Worm (Caenorhabditis elegans) whole organism, late embryonic: ENCODE results near the gene ZK899.2.

Source experiments
- C08G9.2 ChIP-seq: sonication (generic microtip); optimal IDR thresholded peaks from 2 replicates; lab custom pipeline; 2016; ENCODE audit warnings: mild to moderate bottlenecking, missing genetic modification characterization, moderate library complexity, missing compliant biosample characterization
- C38D4.7 ChIP-seq: fragments of 200-800 bp; sonication (Bioruptor generic); optimal IDR thresholded peaks from 2 replicates; lab custom pipeline; 2018; ENCODE audit warnings: mild to moderate bottlenecking, missing genetic modification characterization, moderate library complexity, missing compliant biosample characterization
- K02D7.2 ChIP-seq: sonication (generic microtip); optimal IDR thresholded peaks from 2 replicates; lab custom pipeline; 2017; ENCODE audit warnings: mild to moderate bottlenecking, missing genetic modification characterization, missing compliant biosample characterization
- Y22D7AL.16 ChIP-seq: sonication (generic microtip); optimal IDR thresholded peaks from 2 replicates; lab custom pipeline; 2016; ENCODE audit warnings: missing genetic modification characterization, missing compliant biosample characterization
- ahr-1 ChIP-seq: sonication (generic microtip); optimal IDR thresholded peaks from 2 replicates; lab custom pipeline; 2016; ENCODE audit warnings: missing genetic modification characterization, missing compliant biosample characterization
- ceh-14 ChIP-seq: sonication (generic microtip); optimal IDR thresholded peaks from 2 replicates; lab custom pipeline; 2016; ENCODE audit warnings: missing genotype, missing genetic modification characterization, missing compliant biosample characterization
- ceh-18 ChIP-seq: sonication (generic microtip); optimal IDR thresholded peaks from 2 replicates; lab custom pipeline; 2016; ENCODE audit warnings: missing genetic modification characterization, missing compliant biosample characterization
- ceh-19 ChIP-seq: fragments of 200-800 bp; sonication (Bioruptor generic); optimal IDR thresholded peaks from 2 replicates; lab custom pipeline; 2018; ENCODE audit warnings: mild to moderate bottlenecking, missing genetic modification characterization, missing compliant biosample characterization
- ceh-2 ChIP-seq: sonication (generic microtip); optimal IDR thresholded peaks from 2 replicates; lab custom pipeline; 2016; ENCODE audit warnings: missing genotype, missing genetic modification characterization, missing compliant biosample characterization
- ceh-24 ChIP-seq: sonication (generic microtip); optimal IDR thresholded peaks from 2 replicates; lab custom pipeline; 2016; ENCODE audit warnings: mild to moderate bottlenecking, missing genetic modification characterization, missing compliant biosample characterization
- ceh-30 ChIP-seq: fragments of 150-350 bp; optimal IDR thresholded peaks from 2 replicates; lab custom pipeline; 2014; ENCODE audit warnings: missing biosample characterization, missing genetic modification characterization
- ceh-31 ChIP-seq: sonication (generic microtip); optimal IDR thresholded peaks from 2 replicates; lab custom pipeline; 2016; ENCODE audit warnings: missing genetic modification characterization, missing compliant biosample characterization
- ceh-34 ChIP-seq: sonication (generic microtip); optimal IDR thresholded peaks from 2 replicates; lab custom pipeline; 2016; ENCODE audit warnings: mild to moderate bottlenecking, missing genetic modification characterization, missing compliant biosample characterization
- ceh-9 ChIP-seq: sonication (generic microtip); optimal IDR thresholded peaks from 2 replicates; lab custom pipeline; 2016; ENCODE audit warnings: mild to moderate bottlenecking, missing genetic modification characterization, inconsistent platforms, missing compliant biosample characterization
- che-1 ChIP-seq: sonication (generic microtip); optimal IDR thresholded peaks from 2 replicates; lab custom pipeline; 2016; ENCODE audit warnings: mild to moderate bottlenecking, missing genetic modification characterization, missing compliant biosample characterization
- dve-1 ChIP-seq: sonication (generic microtip); optimal IDR thresholded peaks from 2 replicates; lab custom pipeline; 2017; ENCODE audit warnings: antibody characterized with exemption, mild to moderate bottlenecking, missing genetic modification characterization, missing compliant biosample characterization
- elt-2 ChIP-seq: sonication (generic microtip); optimal IDR thresholded peaks from 2 replicates; lab custom pipeline; 2016; ENCODE audit warnings: missing genetic modification reagents, missing genetic modification characterization, missing compliant biosample characterization
- elt-4 ChIP-seq: sonication (generic microtip); optimal IDR thresholded peaks from 2 replicates; lab custom pipeline; 2016; ENCODE audit warnings: missing genetic modification characterization, missing compliant biosample characterization
- ets-4 ChIP-seq: sonication (generic microtip); optimal IDR thresholded peaks from 2 replicates; lab custom pipeline; 2016; ENCODE audit warnings: missing genetic modification characterization, missing compliant biosample characterization
- eyg-1 ChIP-seq: sonication (generic microtip); optimal IDR thresholded peaks from 2 replicates; lab custom pipeline; 2016; ENCODE audit warnings: missing genotype, missing genetic modification characterization, missing compliant biosample characterization
- fkh-10 ChIP-seq: fragments of 150-350 bp; optimal IDR thresholded peaks from 2 replicates; lab custom pipeline; 2014; ENCODE audit warnings: missing biosample characterization, missing genetic modification reagents, missing genetic modification characterization
- fkh-6 ChIP-seq: sonication (generic microtip); optimal IDR thresholded peaks from 2 replicates; lab custom pipeline; 2016; ENCODE audit warnings: missing genetic modification characterization, missing compliant biosample characterization
- hlh-13 ChIP-seq: fragments of 200-800 bp; sonication (Bioruptor generic); optimal IDR thresholded peaks from 2 replicates; lab custom pipeline; 2018; ENCODE audit warnings: mild to moderate bottlenecking, missing genetic modification characterization, missing compliant biosample characterization
- hlh-15 ChIP-seq: sonication (generic microtip); optimal IDR thresholded peaks from 2 replicates; lab custom pipeline; 2016; ENCODE audit warnings: missing genetic modification characterization, missing compliant biosample characterization
- hlh-30 ChIP-seq: sonication (generic microtip); optimal IDR thresholded peaks from 2 replicates; lab custom pipeline; 2017; ENCODE audit warnings: antibody characterized with exemption, missing genetic modification characterization, missing compliant biosample characterization; ENCODE audit not compliant: insufficient read depth
- lin-11 ChIP-seq: fragments of 200-800 bp; sonication (Bioruptor generic); optimal IDR thresholded peaks from 2 replicates; lab custom pipeline; 2018; ENCODE audit warnings: mild to moderate bottlenecking, missing genetic modification characterization, missing compliant biosample characterization
- mec-3 ChIP-seq: sonication (generic microtip); optimal IDR thresholded peaks from 2 replicates; lab custom pipeline; 2016; ENCODE audit warnings: borderline replicate concordance, missing genetic modification characterization, missing compliant biosample characterization
- nhr-11 ChIP-seq: fragments of 150-350 bp; optimal IDR thresholded peaks from 2 replicates; lab custom pipeline; 2014; ENCODE audit warnings: missing biosample characterization, missing genetic modification characterization
- npax-4 ChIP-seq: sonication (generic microtip); optimal IDR thresholded peaks from 2 replicates; lab custom pipeline; 2016; ENCODE audit warnings: missing genetic modification characterization, missing compliant biosample characterization
- odd-2 ChIP-seq: sonication (generic microtip); optimal IDR thresholded peaks from 2 replicates; lab custom pipeline; 2017; ENCODE audit warnings: antibody characterized with exemption, mild to moderate bottlenecking, missing genetic modification characterization, missing compliant biosample characterization
- pax-1 ChIP-seq: fragments of 150-350 bp; optimal IDR thresholded peaks from 2 replicates; lab custom pipeline; 2014; ENCODE audit warnings: missing biosample characterization, missing genetic modification characterization
- pha-2 ChIP-seq: sonication (generic microtip); optimal IDR thresholded peaks from 2 replicates; lab custom pipeline; 2017; ENCODE audit warnings: mild to moderate bottlenecking, missing genetic modification characterization, missing compliant biosample characterization
- pqm-1 ChIP-seq: sonication (generic microtip); optimal IDR thresholded peaks from 2 replicates; lab custom pipeline; 2016; ENCODE audit warnings: missing genetic modification characterization, missing compliant biosample characterization
- pros-1 ChIP-seq: fragments of 150-350 bp; optimal IDR thresholded peaks from 2 replicates; lab custom pipeline; 2014; ENCODE audit warnings: missing biosample characterization, missing genetic modification reagents, missing genetic modification characterization
- ref-2 ChIP-seq: sonication (generic microtip); optimal IDR thresholded peaks from 2 replicates; lab custom pipeline; 2016; ENCODE audit warnings: missing genetic modification characterization, missing compliant biosample characterization
- rnt-1 ChIP-seq: sonication (generic microtip); optimal IDR thresholded peaks from 2 replicates; lab custom pipeline; 2016; ENCODE audit warnings: missing genetic modification characterization, missing compliant biosample characterization
- sdc-2 ChIP-seq: sonication (generic microtip); optimal IDR thresholded peaks from 2 replicates; lab custom pipeline; 2016; ENCODE audit warnings: missing genotype, missing genetic modification characterization, missing compliant biosample characterization
- sox-2 ChIP-seq: fragments of 200-800 bp; sonication (Bioruptor generic); IDR thresholded peaks from 2 replicates; pipeline ENCODE4 v1.3.6; 2022; ENCODE audit warnings: missing genetic modification reagents, missing genetic modification characterization, missing compliant biosample characterization
- sox-4 ChIP-seq: sonication (generic microtip); optimal IDR thresholded peaks from 2 replicates; lab custom pipeline; 2017; ENCODE audit warnings: mild to moderate bottlenecking, missing genetic modification characterization, inconsistent platforms, missing compliant biosample characterization
- syd-9 ChIP-seq: sonication (generic microtip); optimal IDR thresholded peaks from 2 replicates; lab custom pipeline; 2016; ENCODE audit warnings: mild to moderate bottlenecking, missing genetic modification characterization, moderate library complexity, missing compliant biosample characterization
- tbx-2 ChIP-seq: sonication (generic microtip); optimal IDR thresholded peaks from 2 replicates; lab custom pipeline; 2016; ENCODE audit warnings: missing genetic modification characterization, missing compliant biosample characterization
- ttx-3 ChIP-seq: sonication (generic microtip); optimal IDR thresholded peaks from 2 replicates; lab custom pipeline; 2016; ENCODE audit warnings: missing genetic modification reagents, missing genetic modification characterization, missing compliant biosample characterization
- unc-55 ChIP-seq: sonication (generic microtip); optimal IDR thresholded peaks from 2 replicates; lab custom pipeline; 2017; ENCODE audit warnings: missing biosample characterization, missing genetic modification reagents, missing genetic modification characterization
- unc-86 ChIP-seq: sonication (generic microtip); optimal IDR thresholded peaks from 2 replicates; lab custom pipeline; 2016; ENCODE audit warnings: missing genetic modification characterization, missing compliant biosample characterization
- zip-5 ChIP-seq: sonication (generic microtip); optimal IDR thresholded peaks from 2 replicates; lab custom pipeline; 2016; ENCODE audit warnings: missing genetic modification characterization, missing compliant biosample characterization
- ztf-16 ChIP-seq: sonication (generic microtip); optimal IDR thresholded peaks from 2 replicates; lab custom pipeline; 2017; ENCODE audit warnings: missing genetic modification characterization, missing compliant biosample characterization

Gene ZK899.2

DNA sequence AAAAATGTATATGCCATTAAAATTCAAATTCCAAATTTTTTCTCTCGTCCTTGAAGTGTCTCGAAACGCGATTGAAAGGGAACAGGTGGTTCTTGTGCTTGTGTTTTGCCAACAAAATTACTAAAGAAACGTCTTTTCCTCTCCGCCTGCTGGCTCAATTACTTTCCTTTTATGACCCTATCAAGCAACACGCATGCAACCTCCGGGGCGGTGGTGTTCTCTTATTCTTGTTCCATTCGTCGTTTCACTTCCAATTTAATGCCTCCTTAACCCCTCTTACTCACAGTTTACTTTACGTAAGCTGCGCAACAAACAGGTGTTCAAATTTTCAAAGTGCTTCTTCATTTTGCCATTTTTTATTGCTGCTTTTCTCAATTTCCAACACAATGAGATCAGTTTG, 32.0 kb upstream of the ZK899.2 start:
- TF ChIP-seq elt-2 (no peak), ceh-14 (no peak), pqm-1 (no peak), C38D4.7 (GFP tag; lab: Kevin White, UChicago) (no peak), C08G9.2 (tag; lab: Kevin White, UChicago) (no peak), ztf-16 (tag; lab: Kevin White, UChicago) (no peak), mec-3 (no peak), ceh-24 (no peak), unc-55 (GFP tag; lab: Kevin White, UChicago) (no peak), ref-2 (tag; lab: Kevin White, UChicago) (no peak), unc-86 (tag; lab: Kevin White, UChicago) (no peak), sox-2 (no peak), pha-2 (tag; lab: Kevin White, UChicago) (no peak), ceh-2 (tag; lab: Kevin White, UChicago) (no peak), ceh-9 (no peak)

ce11 chrX:9476752-9477151, 25.0 kb upstream of the ZK899.2 start:
- TF ChIP-seq pqm-1 (no peak), elt-4 (tag; lab: Kevin White, UChicago) (no peak), lin-11 (tag; lab: Kevin White, UChicago) (no peak), ceh-31 (tag; lab: Kevin White, UChicago) (no peak), C38D4.7 (GFP tag; lab: Kevin White, UChicago) (no peak), hlh-15 (tag; lab: Kevin White, UChicago) (no peak), ceh-30 (tag; lab: Kevin White, UChicago) (no peak), hlh-13 (GFP tag; lab: Kevin White, UChicago) (no peak)

DNA sequence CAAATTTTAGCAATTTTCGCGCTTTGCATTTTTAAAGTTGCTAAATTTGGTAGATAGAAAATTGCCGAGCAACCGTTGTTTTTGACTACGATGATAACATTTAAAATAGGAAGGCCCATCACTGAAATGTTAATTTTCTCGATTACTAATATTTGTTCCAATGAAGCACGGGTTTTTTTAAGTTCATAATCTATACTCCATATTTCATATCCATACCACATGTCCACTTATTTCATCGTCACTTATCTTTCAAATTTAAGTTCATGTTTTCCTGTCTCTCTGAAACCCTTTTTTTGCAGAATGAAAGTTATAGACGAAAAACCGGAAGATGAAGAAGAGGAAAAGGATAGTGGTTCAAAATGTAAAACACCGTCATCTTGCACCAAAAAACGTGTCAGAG, 20.4 kb upstream of the ZK899.2 start, which contains the start of gene gap-2:
Gene gap-2, plus strand, starts transcription at position 301 of the 400 bp plus-strand sequence.
- TF ChIP-seq sox-4 (tag; lab: Kevin White, UChicago) = no peak
- no peak for TF ChIP-seq ceh-34 (tag; lab: Kevin White, UChicago)

ce11 chrX:9467573-9467972, 15.8 kb upstream of the ZK899.2 start:
- peak; percentile 27 for TF ChIP-seq ets-4 (tag; lab: Kevin White, UChicago)
- TF ChIP-seq sdc-2 (tag; lab: Kevin White, UChicago) = peak; percentile 96
- peak; percentile 77 for TF ChIP-seq sox-4 (tag; lab: Kevin White, UChicago)
- peak; percentile 58 for TF ChIP-seq elt-4 (tag; lab: Kevin White, UChicago)
- peak; percentile 70 for TF ChIP-seq K02D7.2
- peak; percentile 87 for TF ChIP-seq che-1 (tag; lab: Kevin White, UChicago)
- TF ChIP-seq pros-1 (tag; lab: Kevin White, UChicago) = peak; percentile 80
- TF ChIP-seq ceh-9 = peak; percentile 26
- TF ChIP-seq unc-55 (GFP tag; lab: Kevin White, UChicago) = no peak
- TF ChIP-seq sox-2 = peak; percentile 89
- TF ChIP-seq pax-1 = peak; percentile 54
- peak; percentile 91 for TF ChIP-seq dve-1 (tag; lab: Kevin White, UChicago)
- TF ChIP-seq ref-2 (tag; lab: Kevin White, UChicago) = peak; percentile 40
- no peak for TF ChIP-seq nhr-11
- peak; percentile 69 for TF ChIP-seq rnt-1 (tag; lab: Kevin White, UChicago)
- peak; percentile 61 for TF ChIP-seq npax-4
- peak; percentile 11 for TF ChIP-seq pqm-1
- TF ChIP-seq fkh-10 (GFP tag; lab: Kevin White, UChicago) = no peak
- peak; percentile 80 for TF ChIP-seq fkh-6 (tag; lab: Kevin White, UChicago)
- peak; percentile 78 for TF ChIP-seq tbx-2 (tag; lab: Kevin White, UChicago)
- TF ChIP-seq Y22D7AL.16 (tag; lab: Kevin White, UChicago) = peak; percentile 73
- TF ChIP-seq C38D4.7 (GFP tag; lab: Kevin White, UChicago) = peak; percentile 74
- TF ChIP-seq ttx-3 (tag; lab: Kevin White, UChicago) = peak; percentile 89
- peak; percentile 71 for TF ChIP-seq odd-2 (tag; lab: Kevin White, UChicago)
- TF ChIP-seq unc-86 (tag; lab: Kevin White, UChicago) = peak; percentile 86
- TF ChIP-seq syd-9 (tag; lab: Kevin White, UChicago) = peak; percentile 87
- peak; percentile 84 for TF ChIP-seq ahr-1 (tag; lab: Kevin White, UChicago)
- peak; percentile 87 for TF ChIP-seq pha-2 (tag; lab: Kevin White, UChicago)
- TF ChIP-seq C08G9.2 (tag; lab: Kevin White, UChicago) = peak; percentile 61
- TF ChIP-seq mec-3 = no peak
- peak; percentile 90 for TF ChIP-seq ceh-18 (tag; lab: Kevin White, UChicago)
- TF ChIP-seq ceh-24 = peak; percentile 67
- TF ChIP-seq eyg-1 (tag; lab: Kevin White, UChicago) = peak; percentile 39
- TF ChIP-seq hlh-30 (tag; lab: Kevin White, UChicago) = peak; percentile 27
- TF ChIP-seq ceh-19 (GFP tag; lab: Kevin White, UChicago) = peak; percentile 88
- TF ChIP-seq zip-5 = peak; percentile 34
